Worm (Caenorhabditis elegans) whole organism, L3 larva: ENCODE measurements around the gene mcm-10.

Experiments used
- ama-1 ChIP-seq: fragments of 150-350 bp; optimal IDR thresholded peaks from 2 replicates; lab custom pipeline; 2018
- mml-1 ChIP-seq: fragments of 150-350 bp; sonication (generic microtip); optimal IDR thresholded peaks from 3 replicates; lab custom pipeline; 2014; ENCODE audit warnings: missing biosample characterization, missing genetic modification characterization
- nhr-76 ChIP-seq: fragments of 150-350 bp; sonication (generic microtip); optimal IDR thresholded peaks from 5 replicates; lab custom pipeline; 2014; ENCODE audit warnings: missing biosample characterization, missing genetic modification characterization

DNA sequence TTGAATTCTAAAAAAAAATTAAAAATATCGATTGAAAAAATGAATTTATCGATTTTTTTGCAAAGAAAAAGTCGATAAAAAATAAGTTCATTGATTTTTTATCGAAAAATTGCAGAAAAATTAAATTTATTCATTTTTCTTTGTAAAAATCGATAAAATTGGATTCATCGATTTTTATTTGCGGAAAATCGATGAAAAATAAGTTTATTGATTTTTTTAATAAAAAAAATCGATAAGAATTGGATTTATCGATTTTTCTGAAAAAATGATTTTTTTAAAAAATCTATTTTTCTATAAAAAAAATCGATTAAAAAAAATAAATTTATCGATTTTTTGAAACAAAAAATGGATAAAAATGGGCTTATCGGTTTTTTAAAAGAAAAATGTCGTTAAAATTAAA lies 37.4 kb upstream of the mcm-10 start:
- no peak for TF ChIP-seq mml-1 (tag; lab: Kevin White, UChicago)
- no peak for TF ChIP-seq ama-1
- no peak for TF ChIP-seq nhr-76
